Worm (Caenorhabditis elegans) whole organism, mixed stage, embryonic: ENCODE data around the gene T06E4.5.

ENCODE experiments used
- elt-3 ChIP-seq: fragments of 150-350 bp; optimal IDR thresholded peaks from 2 replicates; lab custom pipeline; 2014; ENCODE audit warnings: missing biosample characterization, missing genetic modification characterization
- lsy-2 ChIP-seq: fragments of 150-350 bp; optimal IDR thresholded peaks from 2 replicates; lab custom pipeline; 2014; ENCODE audit warnings: missing biosample characterization, missing genetic modification characterization
- nhr-76 ChIP-seq: sonication (generic microtip); optimal IDR thresholded peaks from 2 replicates; lab custom pipeline; 2017; ENCODE audit warnings: missing biosample characterization, missing genetic modification characterization
- pha-4 ChIP-seq: fragments of 150-350 bp; optimal IDR thresholded peaks from 2 replicates; lab custom pipeline; 2018; ENCODE audit warnings: missing biosample characterization, missing genetic modification reagents, missing genetic modification characterization
- unc-39 ChIP-seq: fragments of 150-350 bp; optimal IDR thresholded peaks from 2 replicates; lab custom pipeline; 2014; ENCODE audit warnings: missing biosample characterization, missing genetic modification characterization
- unc-62 ChIP-seq: fragments of 150-350 bp; optimal IDR thresholded peaks from 2 replicates; lab custom pipeline; 2014; ENCODE audit warnings: missing biosample characterization, missing genetic modification reagents, missing genetic modification characterization
- ztf-11 ChIP-seq: fragments of 150-350 bp; optimal IDR thresholded peaks from 2 replicates; lab custom pipeline; 2014; ENCODE audit warnings: missing biosample characterization, missing genetic modification characterization

DNA sequence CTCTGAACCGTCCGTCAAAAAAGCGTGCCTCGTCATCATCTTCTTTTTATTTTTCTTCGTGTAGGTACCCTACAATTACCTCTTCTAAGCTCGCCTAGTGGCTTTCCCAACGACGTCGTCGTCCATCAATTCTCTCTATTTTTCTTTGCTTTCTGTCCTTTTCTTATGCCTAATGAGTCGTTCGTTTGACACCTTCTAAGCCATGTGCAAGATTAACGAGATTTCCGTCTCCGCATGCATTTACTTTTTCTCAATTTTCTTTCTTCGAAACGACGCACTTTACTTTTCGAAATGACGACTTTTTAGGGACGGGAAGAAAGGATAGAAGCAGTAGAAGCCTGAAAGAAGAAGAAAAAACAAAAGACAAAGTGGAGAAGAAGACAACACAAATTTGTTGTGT, 35.4 kb downstream of the T06E4.5 start, which contains the start of gene ZK287.1:
- no peak for TF ChIP-seq unc-62
- no peak for TF ChIP-seq elt-3 (tag; lab: Kevin White, UChicago)
- TF ChIP-seq pha-4 (tag; lab: Kevin White, UChicago): no peak
- no peak for TF ChIP-seq ztf-11 (tag; lab: Kevin White, UChicago)
- no peak for TF ChIP-seq lsy-2
- no peak for TF ChIP-seq unc-39 (tag; lab: Kevin White, UChicago)
- no peak for TF ChIP-seq nhr-76 (tag; lab: Kevin White, UChicago)
